Fruit fly (Drosophila melanogaster): ENCODE measurements around the gene Rpn3.

Rpn3 gene

DNA sequence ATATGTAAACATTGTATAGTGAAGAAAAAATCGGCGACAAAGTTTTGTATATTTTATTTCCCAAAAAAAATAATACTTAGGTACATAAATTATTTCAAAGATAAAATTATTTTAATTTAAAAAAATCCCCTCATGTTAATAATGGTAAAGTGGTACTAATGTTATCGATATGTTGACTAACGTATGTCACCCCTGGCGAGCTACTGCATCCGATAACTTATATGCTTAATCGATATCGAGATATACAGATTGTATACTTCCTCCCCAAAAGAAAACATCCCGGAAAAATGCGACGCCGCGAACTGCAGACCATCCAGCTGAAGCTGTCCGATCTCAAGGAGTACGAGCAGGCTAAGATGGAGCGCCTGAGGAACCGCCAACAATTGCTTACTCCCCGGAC lies 13.1 kb downstream of the Rpn3 start, which contains the start of gene CG17343 (continued):
- TF ChIP-seq CG12236 (GFP tag; optimal IDR thresholded peaks at IDR 0.05): no peak
- TF ChIP-seq prd (optimal IDR thresholded peaks at IDR 0.05): no peak
- no peak for TF ChIP-seq prd (GFP tag; IDR thresholded peaks at IDR 0.05)
- TF ChIP-seq CG33557 (GFP tag; optimal IDR thresholded peaks at IDR 0.05): no peak
- no peak for TF ChIP-seq CG13775 (GFP tag; optimal IDR thresholded peaks at IDR 0.05)
- TF ChIP-seq Gsc (GFP tag; IDR thresholded peaks at IDR 0.05): no peak
- TF ChIP-seq stc (GFP tag; IDR thresholded peaks at IDR 0.05): no peak
- peak; percentile 18 for TF ChIP-seq CG2712 (tag; optimal IDR thresholded peaks at IDR 0.05)
- peak; percentile 6 for TF ChIP-seq sens (GFP tag)
- TF ChIP-seq CG7963 (GFP tag; IDR thresholded peaks at IDR 0.05; ENCODE audit: partially characterized antibody): peak; percentile 99
- TF ChIP-seq CG1233 (GFP tag; optimal IDR thresholded peaks at IDR 0.05): no peak
- TF ChIP-seq ato (GFP tag; IDR thresholded peaks at IDR 0.05; ENCODE audit: partially characterized antibody): peak; percentile 98
- TF ChIP-seq hth (optimal IDR thresholded peaks at IDR 0.05): no peak
- peak; percentile 36 for TF ChIP-seq Dp (GFP tag; optimal IDR thresholded peaks at IDR 0.05)
- peak; percentile 91 for TF ChIP-seq Dref (GFP tag; IDR thresholded peaks at IDR 0.05)
- TF ChIP-seq btn (GFP tag; optimal IDR thresholded peaks at IDR 0.05): no peak
- TF ChIP-seq HLH3B (GFP tag; IDR thresholded peaks at IDR 0.05): no peak
- no peak for TF ChIP-seq CG14441 (GFP tag; IDR thresholded peaks at IDR 0.05)
- TF ChIP-seq MESR4 (GFP tag; optimal IDR thresholded peaks at IDR 0.05): peak; percentile 59
- TF ChIP-seq unc-4 (GFP tag; IDR thresholded peaks at IDR 0.05; ENCODE audit: partially characterized antibody): peak; percentile 72
- TF ChIP-seq CG34224 (GFP tag; IDR thresholded peaks at IDR 0.05; ENCODE audit: partially characterized antibody): peak; percentile 96
- TF ChIP-seq CG7786 (GFP tag; optimal IDR thresholded peaks at IDR 0.05): no peak
- no peak for TF ChIP-seq ac (GFP tag; optimal IDR thresholded peaks at IDR 0.05)
- no peak for TF ChIP-seq CG6683 (GFP tag; optimal IDR thresholded peaks at IDR 0.05)
- TF ChIP-seq CG8290 (GFP tag; optimal IDR thresholded peaks at IDR 0.05): no peak
- no peak for TF ChIP-seq CG8290 (tag; optimal IDR thresholded peaks at IDR 0.05)
- TF ChIP-seq nerfin-2 (GFP tag; IDR thresholded peaks at IDR 0.05; ENCODE audit: partially characterized antibody): peak; percentile 98
- peak; percentile 86 for TF ChIP-seq MBD-R2 (GFP tag; IDR thresholded peaks at IDR 0.05)
- TF ChIP-seq CG1024 (GFP tag; IDR thresholded peaks at IDR 0.05): no peak
- TF ChIP-seq CG32772 (GFP tag; IDR thresholded peaks at IDR 0.05): no peak
- TF ChIP-seq ATbp (GFP tag; optimal IDR thresholded peaks at IDR 0.05): no peak
- TF ChIP-seq NfI (GFP tag; optimal IDR thresholded peaks at IDR 0.05): no peak
- peak; percentile 91; the same call in 2 of the 3 replicates for TF ChIP-seq Opbp (GFP tag; IDR thresholded peaks at IDR 0.05; ENCODE audit: partially characterized antibody)
- peak; percentile 33 for TF ChIP-seq Myb (GFP tag; optimal IDR thresholded peaks at IDR 0.05)
- peak; percentile 91 for TF ChIP-seq CG2116 (GFP tag; optimal IDR thresholded peaks at IDR 0.05)
- TF ChIP-seq YL-1 (GFP tag; optimal IDR thresholded peaks at IDR 0.05): peak; percentile 74
- no peak for TF ChIP-seq ttk (GFP tag; IDR thresholded peaks at IDR 0.05)
- peak; percentile 67 for TF ChIP-seq CG11504 (tag; optimal IDR thresholded peaks at IDR 0.05)
- TF ChIP-seq E2f2 (GFP tag; IDR thresholded peaks at IDR 0.05): peak; percentile 53
- TF ChIP-seq tna (GFP tag; IDR thresholded peaks at IDR 0.05; ENCODE audit: partially characterized antibody): peak; percentile 98
- peak; percentile 32; the same call in 1 of the 2 replicates for TF ChIP-seq CG2129 (GFP tag; IDR thresholded peaks at IDR 0.05; ENCODE audit: partially characterized antibody)
- no peak for TF ChIP-seq wek (GFP tag; optimal IDR thresholded peaks at IDR 0.05)
- peak; percentile 87 for TF ChIP-seq CG13287 (GFP tag; IDR thresholded peaks at IDR 0.05; ENCODE audit: partially characterized antibody)
- no peak for TF ChIP-seq Poxn (GFP tag; IDR thresholded peaks at IDR 0.05)
- no peak for TF ChIP-seq Aef1 (GFP tag; IDR thresholded peaks at IDR 0.05)
- no peak for TF ChIP-seq CG11696 (GFP tag; IDR thresholded peaks at IDR 0.05)
- no peak for TF ChIP-seq z (GFP tag; IDR thresholded peaks at IDR 0.05)
- TF ChIP-seq peb (GFP tag; IDR thresholded peaks at IDR 0.05): no peak
- TF ChIP-seq odd (GFP tag; optimal IDR thresholded peaks at IDR 0.05): no peak
- TF ChIP-seq Spps (tag; optimal IDR thresholded peaks at IDR 0.05): no peak
- TF ChIP-seq CG11723 (GFP tag; optimal IDR thresholded peaks at IDR 0.05): no peak
